Fruit fly (Drosophila melanogaster) whole organism, embryonic: ENCODE results near the gene CG15483.

Source experiments
- Antp ChIP-seq: fragments of 200-800 bp; sonication (Bioruptor generic); optimal IDR thresholded peaks from 3 replicates; lab custom pipeline; 2016; ENCODE audit warnings: missing biosample characterization, missing genetic modification characterization
- Awh ChIP-seq: fragments of 200-800 bp; sonication (Bioruptor generic); IDR thresholded peaks from 2 replicates; pipeline ENCODE4, ENCODE4 v1.3.6; 2022; ENCODE audit warnings: missing biosample characterization, missing genetic modification characterization
- CG10959 ChIP-seq: fragments of 200-800 bp; sonication (Bioruptor generic); IDR thresholded peaks from 2 replicates; pipeline ENCODE4 v1.3.6; 2022; ENCODE audit warnings: missing biosample characterization, missing genetic modification characterization
- CG16779 ChIP-seq: fragments of 200-800 bp; sonication (Bioruptor generic); IDR thresholded peaks from 2 replicates; pipeline ENCODE4 v1.3.6; 2022; ENCODE audit warnings: missing biosample characterization, missing genetic modification characterization
- CG16863 ChIP-seq: fragments of 200-800 bp; sonication (Bioruptor generic); optimal IDR thresholded peaks from 3 replicates; lab custom pipeline; 2016; ENCODE audit warnings: missing biosample characterization, missing genetic modification characterization
- CG17359 ChIP-seq: fragments of 200-800 bp; sonication (Bioruptor generic); optimal IDR thresholded peaks from 3 replicates; lab custom pipeline; 2018; ENCODE audit warnings: missing biosample characterization, mild to moderate bottlenecking, missing genetic modification characterization, moderate library complexity
- CG30020 ChIP-seq: fragments of 200-800 bp; optimal IDR thresholded peaks from 2 replicates; lab custom pipeline; 2019; ENCODE audit warnings: missing biosample characterization, mild to moderate bottlenecking, missing genetic modification characterization, moderate library complexity
- CG30431 ChIP-seq: fragments of 200-800 bp; sonication (Bioruptor generic); optimal IDR thresholded peaks from 2 replicates; lab custom pipeline; 2017; ENCODE audit warnings: missing biosample characterization, missing genetic modification characterization
- CG31224 ChIP-seq: fragments of 200-800 bp; sonication (Bioruptor generic); IDR thresholded peaks from 2 replicates; pipeline ENCODE4 v1.3.6; 2022; ENCODE audit warnings: missing biosample characterization, missing genetic modification characterization
- CG32767 ChIP-seq: fragments of 200-800 bp; sonication (Bioruptor generic); IDR thresholded peaks from 2 replicates; pipeline ENCODE4 v1.3.6; 2022; ENCODE audit warnings: missing biosample characterization, missing genetic modification characterization
- CG42726 ChIP-seq: fragments of 200-800 bp; sonication (Bioruptor generic); IDR thresholded peaks from 2 replicates; pipeline ENCODE4 v1.3.6; 2022; ENCODE audit warnings: missing biosample characterization, missing genetic modification characterization; ENCODE audit not compliant: partially characterized antibody
- CG4360 ChIP-seq: fragments of 200-800 bp; sonication (Bioruptor generic); IDR thresholded peaks from 2 replicates; pipeline ENCODE4 v1.3.6; 2022; ENCODE audit warnings: missing biosample characterization, missing genetic modification characterization
- CG43689 ChIP-seq: fragments of 200-800 bp; sonication (Bioruptor generic); IDR thresholded peaks from 2 replicates; pipeline ENCODE4 v1.3.6; 2022; ENCODE audit warnings: missing biosample characterization, missing genetic modification characterization
- CG7745 ChIP-seq: fragments of 200-800 bp; sonication (Bioruptor generic); optimal IDR thresholded peaks from 2 replicates; lab custom pipeline; 2018; ENCODE audit warnings: missing biosample characterization, mild to moderate bottlenecking, missing genetic modification characterization, moderate library complexity
- CG8290 ChIP-seq, 3 experiments: fragments of 200-800 bp; sonication (Bioruptor generic); optimal IDR thresholded peaks; 2 replicates each; lab custom pipeline; 2016 to 2019; ENCODE audit warnings: missing biosample characterization in 3 of 3, missing genetic modification characterization in 3 of 3, mild to moderate bottlenecking in 2 of 3, moderate library complexity in 1 of 3
- CG8359 ChIP-seq: fragments of 200-800 bp; sonication (Bioruptor generic); optimal IDR thresholded peaks from 2 replicates; lab custom pipeline; 2017; ENCODE audit warnings: missing biosample characterization, mild to moderate bottlenecking, missing genetic modification characterization, borderline replicate concordance
- CG9437 ChIP-seq: fragments of 200-800 bp; sonication (Bioruptor generic); optimal IDR thresholded peaks from 2 replicates; lab custom pipeline; 2018; ENCODE audit warnings: missing biosample characterization, mild to moderate bottlenecking, missing genetic modification characterization
- CG9817 ChIP-seq: fragments of 200-800 bp; sonication (Bioruptor generic); optimal IDR thresholded peaks from 2 replicates; lab custom pipeline; 2018; ENCODE audit warnings: missing biosample characterization, mild to moderate bottlenecking, missing genetic modification characterization, moderate library complexity
- CG9876 ChIP-seq: fragments of 200-800 bp; sonication (Bioruptor generic); optimal IDR thresholded peaks from 2 replicates; lab custom pipeline; 2016; ENCODE audit warnings: missing biosample characterization, missing genetic modification characterization
- CTCF ChIP-seq: fragments of 200-800 bp; sonication (Bioruptor generic); optimal IDR thresholded peaks from 2 replicates; lab custom pipeline; 2017; ENCODE audit warnings: missing biosample characterization, mild to moderate bottlenecking, missing genetic modification characterization, moderate library complexity
- CkIIα-i1 ChIP-seq: fragments of 200-800 bp; sonication (Bioruptor generic); IDR thresholded peaks from 2 replicates; pipeline ENCODE4 v1.3.6; 2022; ENCODE audit warnings: missing biosample characterization, missing genetic modification characterization
- GATAe ChIP-seq: fragments of 200-800 bp; sonication (Bioruptor generic); conservative IDR thresholded peaks from 2 replicates; pipeline ENCODE4 v1.3.6; 2022; ENCODE audit warnings: missing biosample characterization, missing genetic modification characterization
- HLH4C ChIP-seq: fragments of 200-800 bp; sonication (Bioruptor generic); IDR thresholded peaks from 3 replicates; pipeline ENCODE4 v1.3.6; 2022; ENCODE audit warnings: missing biosample characterization, missing genetic modification characterization; ENCODE audit not compliant: partially characterized antibody
- HLH54F ChIP-seq: fragments of 200-800 bp; sonication (Bioruptor generic); optimal IDR thresholded peaks from 3 replicates; lab custom pipeline; 2016; ENCODE audit warnings: missing biosample characterization, missing genetic modification characterization
- HLHmδ ChIP-seq: fragments of 200-800 bp; sonication (Bioruptor generic); optimal IDR thresholded peaks from 2 replicates; lab custom pipeline; 2018; ENCODE audit warnings: missing biosample characterization, mild to moderate bottlenecking, missing genetic modification characterization, moderate library complexity
- Hand ChIP-seq: fragments of 200-800 bp; sonication (Bioruptor generic); optimal IDR thresholded peaks from 2 replicates; lab custom pipeline; 2017; ENCODE audit warnings: mild to moderate bottlenecking, missing biosample characterization, missing genetic modification reagents, missing genetic modification characterization
- Hr3 ChIP-seq: fragments of 200-800 bp; sonication (Bioruptor generic); optimal IDR thresholded peaks from 3 replicates; lab custom pipeline; 2016; ENCODE audit warnings: missing biosample characterization, missing genetic modification characterization
- Lim3 ChIP-seq: fragments of 200-800 bp; sonication (Bioruptor generic); IDR thresholded peaks from 2 replicates; pipeline ENCODE4 v1.3.6; 2022; ENCODE audit warnings: missing biosample characterization, missing genetic modification characterization
- MBD-R2 ChIP-seq: fragments of 200-800 bp; sonication (Bioruptor generic); IDR thresholded peaks from 2 replicates; pipeline ENCODE4 v1.3.6; 2022; ENCODE audit warnings: missing biosample characterization, missing genetic modification characterization
- MTF-1 ChIP-seq: fragments of 200-800 bp; sonication (Bioruptor generic); optimal IDR thresholded peaks from 2 replicates; lab custom pipeline; 2018; ENCODE audit warnings: missing biosample characterization, mild to moderate bottlenecking, missing genetic modification characterization, borderline replicate concordance
- Max ChIP-seq: fragments of 200-800 bp; sonication (Bioruptor generic); optimal IDR thresholded peaks from 2 replicates; lab custom pipeline; 2016; ENCODE audit warnings: missing biosample characterization, mild to moderate bottlenecking, missing genetic modification characterization
- Mes4 ChIP-seq: fragments of 200-800 bp; sonication (Bioruptor generic); optimal IDR thresholded peaks from 2 replicates; lab custom pipeline; 2016; ENCODE audit warnings: missing biosample characterization, missing genetic modification characterization
- Nf-YA ChIP-seq: fragments of 200-800 bp; sonication (Bioruptor generic); IDR thresholded peaks from 2 replicates; pipeline ENCODE4 v1.3.6; 2022; ENCODE audit warnings: missing biosample characterization, missing genetic modification characterization
- ab ChIP-seq: fragments of 200-800 bp; sonication (Bioruptor generic); optimal IDR thresholded peaks from 2 replicates; lab custom pipeline; 2016; ENCODE audit warnings: missing biosample characterization, missing genetic modification characterization
- ase ChIP-seq: fragments of 200-800 bp; sonication (Bioruptor generic); IDR thresholded peaks from 3 replicates; pipeline ENCODE4 v1.3.6; 2022; ENCODE audit warnings: missing biosample characterization, missing genetic modification characterization
- chn ChIP-seq: fragments of 200-800 bp; sonication (Bioruptor generic); optimal IDR thresholded peaks from 2 replicates; lab custom pipeline; 2016; ENCODE audit warnings: missing biosample characterization, missing genetic modification characterization
- ci ChIP-seq: fragments of 200-800 bp; sonication (Bioruptor generic); IDR thresholded peaks from 3 replicates; pipeline ENCODE4 v1.3.6; 2022; ENCODE audit warnings: missing biosample characterization, missing genetic modification characterization
- dpn ChIP-seq, 2 experiments: fragments of 200-800 bp; sonication (Bioruptor generic); optimal IDR thresholded peaks; 3 replicates each; lab custom pipeline; 2016; ENCODE audit warnings: missing biosample characterization in 2 of 2, missing genetic modification characterization in 2 of 2
- hkb ChIP-seq, 2 experiments: fragments of 200-800 bp in 1 of 2; fragments of >200 bp in 1 of 2; sonication (Bioruptor generic) in 1 of 2; IDR thresholded peaks in 1 of 2; optimal IDR thresholded peaks in 1 of 2; 2 replicates each; pipeline versions ENCODE4 v1.3.6 to Lab custom; 2017 to 2022; ENCODE audit warnings: missing biosample characterization in 1 of 2, missing genetic modification characterization in 1 of 2
- kah ChIP-seq: fragments of 200-800 bp; sonication (Bioruptor generic); optimal IDR thresholded peaks from 2 replicates; lab custom pipeline; 2018; ENCODE audit warnings: missing biosample characterization, mild to moderate bottlenecking, missing genetic modification characterization
- maf-S ChIP-seq: fragments of 200-800 bp; sonication (Bioruptor generic); optimal IDR thresholded peaks from 2 replicates; lab custom pipeline; 2016; ENCODE audit warnings: missing biosample characterization, missing genetic modification characterization
- mam ChIP-seq: fragments of 200-800 bp; sonication (Bioruptor generic); optimal IDR thresholded peaks from 3 replicates; lab custom pipeline; 2016; ENCODE audit warnings: missing biosample characterization, missing genetic modification characterization
- org-1 ChIP-seq: fragments of 200-800 bp; sonication (Bioruptor generic); optimal IDR thresholded peaks from 2 replicates; lab custom pipeline; 2017; ENCODE audit warnings: missing biosample characterization, missing genetic modification characterization
- ro ChIP-seq: fragments of 200-800 bp; sonication (Bioruptor generic); IDR thresholded peaks from 2 replicates; pipeline ENCODE4 v1.3.6; 2022; ENCODE audit warnings: missing biosample characterization, missing genetic modification characterization
- ssp ChIP-seq: fragments of 200-800 bp; sonication (Bioruptor generic); IDR thresholded peaks from 2 replicates; pipeline ENCODE4 v1.3.6; 2022; ENCODE audit warnings: missing biosample characterization, missing genetic modification characterization
- stc ChIP-seq: fragments of 200-800 bp; sonication (Bioruptor generic); IDR thresholded peaks from 2 replicates; pipeline ENCODE4 v1.3.6; 2022; ENCODE audit warnings: missing biosample characterization, missing genetic modification characterization
- tll ChIP-seq, 2 experiments: fragments of 200-800 bp in 1 of 2; fragments of >200 bp in 1 of 2; sonication (Bioruptor generic) in 1 of 2; optimal IDR thresholded peaks; 2 replicates each; lab custom pipeline; 2017 to 2019; ENCODE audit warnings: missing biosample characterization in 2 of 2, missing genetic modification characterization in 2 of 2, mild to moderate bottlenecking in 1 of 2, moderate library complexity in 1 of 2
- vnd ChIP-seq: fragments of 200-800 bp; sonication (Bioruptor generic); IDR thresholded peaks from 3 replicates; pipeline ENCODE4 v1.3.6; 2022; ENCODE audit warnings: missing biosample characterization, missing genetic modification characterization; ENCODE audit not compliant: partially characterized antibody

The CG15483 gene

DNA sequence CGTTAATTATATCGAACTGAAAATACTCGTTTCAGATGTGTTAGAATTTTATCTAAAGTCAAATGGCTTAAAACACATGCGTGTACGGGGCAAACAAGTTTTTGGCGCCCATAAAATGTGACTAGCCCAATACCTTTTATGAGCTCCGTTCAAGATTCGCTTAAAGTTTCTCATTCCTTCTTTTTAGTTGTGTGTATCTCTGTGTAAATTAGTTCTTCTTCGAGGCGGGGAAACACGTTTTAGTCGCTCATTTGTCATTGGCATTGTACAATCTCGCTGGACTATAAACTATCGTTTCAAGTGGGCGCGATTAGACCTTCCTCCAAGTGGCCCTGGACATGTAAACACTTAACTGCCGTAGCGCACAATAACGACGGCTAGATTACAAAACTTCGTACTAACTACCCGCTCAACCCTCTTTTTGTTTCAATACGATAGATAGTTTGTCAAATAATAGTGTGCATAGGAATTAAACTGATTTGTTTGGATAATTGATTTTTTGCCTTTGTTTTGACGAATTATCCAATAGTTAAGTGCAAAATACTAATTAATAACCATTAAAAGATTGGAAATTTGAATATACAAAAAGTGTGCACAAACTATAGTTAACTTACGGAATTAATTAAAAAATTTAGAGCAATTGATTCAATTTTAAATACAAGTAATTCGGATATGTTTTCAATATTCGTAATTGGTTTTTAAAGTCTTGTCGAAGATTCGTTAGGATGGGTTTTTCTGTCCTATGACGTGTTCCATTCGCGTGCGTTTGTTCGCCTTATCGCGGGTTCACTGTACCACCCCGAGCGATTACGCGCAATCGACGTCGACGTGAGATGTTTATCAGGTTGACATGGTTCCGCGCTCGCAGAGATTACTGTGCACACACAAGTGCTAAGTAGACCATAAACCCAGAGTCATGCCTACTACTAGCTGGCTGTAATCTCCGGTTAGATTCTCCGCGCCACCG, 40.9 kb downstream of the CG15483 start (continued):
- TF ChIP-seq stc (GFP tag; lab: Robert Waterston, UW) (peak; percentile 70), CG9817 (no peak), HLH4C (no peak), Nf-YA (GFP tag; lab: Robert Waterston, UW) (no peak), maf-S (GFP tag; lab: Kevin White, UChicago) (no peak), Antp (no peak), CG8290 (GFP tag; optimal IDR thresholded peaks at IDR 0.05; lab: Kevin White, UChicago) (no peak), CG8290 (tag; optimal IDR thresholded peaks at IDR 0.05; lab: Kevin White, UChicago) (peak in 1 of 2 experiments; percentile 56), Hr3 (GFP tag; lab: Kevin White, UChicago) (peak; percentile 45), CG32767 (GFP tag; lab: Robert Waterston, UW) (no peak), CG16863 (GFP tag; lab: Kevin White, UChicago) (no peak), CG16779 (GFP tag; lab: Robert Waterston, UW) (no peak), dpn (GFP tag; optimal IDR thresholded peaks at IDR 0.05; lab: Kevin White, UChicago) (peak; percentile 39 to 42), CG30431 (GFP tag; lab: Kevin White, UChicago) (no peak), ci (GFP tag; lab: Robert Waterston, UW) (peak; percentile 63; the same call in 2 of the 3 replicates), CkIIα-i1 (GFP tag; lab: Robert Waterston, UW) (no peak), org-1 (peak; percentile 0), ab (no peak), ase (GFP tag; lab: Robert Waterston, UW) (peak; percentile 49; the same call in 1 of the 3 replicates), CG43689 (GFP tag; lab: Robert Waterston, UW) (no peak), HLHmδ (GFP tag; lab: Kevin White, UChicago) (no peak), CG7745 (no peak), ssp (GFP tag; lab: Robert Waterston, UW) (no peak), GATAe (peak; percentile 86), MBD-R2 (peak; percentile 37), Lim3 (GFP tag; lab: Robert Waterston, UW) (no peak), mam (GFP tag; lab: Kevin White, UChicago) (peak; percentile 41), CG10959 (peak; percentile 22; the same call in 1 of the 2 replicates), CG17359 (tag; lab: Kevin White, UChicago) (peak; percentile 62), CG31224 (GFP tag; lab: Robert Waterston, UW) (peak; percentile 93), tll (GFP tag; optimal IDR thresholded peaks at IDR 0.05; lab: Kevin White, UChicago) (no peak), ro (GFP tag; lab: Robert Waterston, UW) (no peak), CG4360 (no peak), CG30020 (no peak), Max (GFP tag; lab: Kevin White, UChicago) (peak; percentile 59), Hand (GFP tag; lab: Kevin White, UChicago) (no peak), vnd (GFP tag; lab: Robert Waterston, UW) (no peak), HLH54F (GFP tag; lab: Kevin White, UChicago) (peak; percentile 27), CG42726 (GFP tag; lab: Robert Waterston, UW) (no peak), chn (GFP tag; lab: Kevin White, UChicago) (no peak), kah (GFP tag; lab: Kevin White, UChicago) (no peak), CTCF (GFP tag; lab: Kevin White, UChicago) (no peak), hkb (optimal IDR thresholded peaks at IDR 0.05; lab: Kevin White, UChicago) (no peak), hkb (GFP tag; IDR thresholded peaks at IDR 0.05; lab: Robert Waterston, UW) (peak; percentile 77), CG8359 (GFP tag; lab: Kevin White, UChicago) (no peak), CG9437 (GFP tag; lab: Kevin White, UChicago) (peak; percentile 13), MTF-1 (GFP tag; lab: Kevin White, UChicago) (no peak), CG9876 (GFP tag; lab: Kevin White, UChicago) (no peak), Awh (GFP tag; lab: Robert Waterston, UW) (no peak; the same call in 1 of the 2 replicates), Mes4 (GFP tag; lab: Kevin White, UChicago) (no peak)
